Worm (Caenorhabditis elegans): ENCODE measurements around the gene aat-6.
A peak's percentile ranks its signal among the peaks of the same experiment; 100 is the strongest.

aat-6 gene

DNA sequence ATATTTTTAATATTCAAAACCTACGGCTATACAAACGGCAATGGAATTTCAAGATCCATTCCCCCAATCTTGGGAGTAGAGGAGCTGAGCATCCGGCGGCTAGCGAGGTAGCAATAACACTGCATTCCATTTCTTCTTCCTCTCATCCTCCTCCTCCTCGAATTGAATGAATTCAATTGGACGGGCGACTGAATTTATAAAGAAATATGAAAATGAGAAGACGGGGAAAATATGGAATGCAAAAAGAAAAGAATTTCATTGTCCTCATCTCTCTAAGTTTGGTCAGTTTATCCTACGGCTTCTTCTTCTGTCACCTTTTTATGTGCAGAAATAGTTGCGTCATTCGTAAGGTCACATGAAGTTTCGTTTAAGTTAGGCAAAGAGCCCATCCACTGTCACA lies 34.1 kb downstream of the aat-6 start:
- TF ChIP-seq zip-8 (tag; optimal IDR thresholded peaks at IDR 0.05) (peak; percentile 47), ceh-39 (tag; optimal IDR thresholded peaks at IDR 0.05) (no peak), bed-3 (GFP tag; optimal IDR thresholded peaks at IDR 0.05) (no peak), ces-1 (GFP tag; optimal IDR thresholded peaks at IDR 0.05) (peak; percentile 67), lin-32 (GFP tag; optimal IDR thresholded peaks at IDR 0.05) (no peak)

DNA sequence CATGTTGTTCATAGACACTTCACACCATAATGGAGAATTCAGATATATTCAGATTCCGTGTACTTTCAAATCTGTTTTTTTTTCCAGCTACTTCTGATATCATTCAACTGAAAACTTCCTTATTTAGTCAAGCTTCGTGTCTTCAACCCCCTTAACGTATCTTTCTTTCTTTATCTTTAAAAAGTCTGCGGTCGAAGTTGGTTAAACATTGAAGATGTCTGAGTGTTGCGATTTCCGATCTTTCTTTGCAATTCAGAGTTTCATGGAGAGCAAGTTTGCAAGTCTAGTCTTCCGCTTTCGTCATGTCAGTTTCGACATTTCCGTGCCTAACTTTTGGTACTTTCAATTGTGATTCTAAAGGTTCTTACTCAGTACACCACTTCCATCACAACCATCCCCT lies 35.2 kb downstream of the aat-6 start:
- TF ChIP-seq ces-1 (GFP tag; optimal IDR thresholded peaks at IDR 0.05) (no peak), mab-5 (tag; optimal IDR thresholded peaks at IDR 0.05) (no peak)

DNA sequence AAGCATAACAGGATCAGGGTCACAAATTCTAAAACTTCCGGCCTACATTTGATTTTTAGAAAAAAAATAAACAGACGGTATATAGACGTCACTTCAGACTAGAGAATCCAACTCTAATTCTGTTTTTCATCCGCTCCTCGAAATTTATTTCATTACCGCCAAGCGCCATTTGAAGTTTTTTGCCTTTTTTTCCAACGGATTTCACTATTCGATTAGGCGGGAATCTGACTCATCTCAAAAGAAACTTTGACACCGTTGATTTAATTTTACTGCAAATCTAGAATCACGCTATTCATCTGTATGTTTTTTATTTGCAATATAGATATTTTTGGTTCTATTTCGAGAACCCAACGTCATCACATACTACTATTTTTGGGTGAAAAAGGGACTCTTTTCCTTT lies 39.6 kb downstream of the aat-6 start:
- no peak for TF ChIP-seq blmp-1 (tag; optimal IDR thresholded peaks at IDR 0.05)
- TF ChIP-seq unc-62 (GFP tag; optimal IDR thresholded peaks at IDR 0.05): no peak
- TF ChIP-seq drap-1 (GFP tag; optimal IDR thresholded peaks at IDR 0.05): no peak
- TF ChIP-seq flh-1 (GFP tag; optimal IDR thresholded peaks at IDR 0.05): no peak
- TF ChIP-seq snpc-4 (tag; optimal IDR thresholded peaks at IDR 0.05): no peak

DNA sequence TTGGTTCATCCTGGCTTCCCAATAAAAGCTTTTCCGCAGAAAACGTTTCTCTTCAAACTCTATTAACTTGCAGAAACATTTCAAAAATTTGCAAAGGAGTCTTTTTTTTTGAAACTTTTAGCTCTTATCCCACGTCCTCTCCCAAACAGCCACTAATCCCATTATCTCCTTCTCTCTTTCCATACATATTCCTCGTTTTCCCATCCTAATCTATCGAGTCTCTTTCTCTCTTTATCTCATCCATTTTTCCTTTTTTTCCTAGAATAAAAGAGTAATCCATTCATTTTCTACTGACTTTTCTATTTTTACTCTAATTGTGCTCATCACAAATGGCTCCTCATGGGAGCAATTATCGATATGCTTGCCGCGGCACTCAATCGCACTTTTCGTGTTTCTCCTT lies 41.7 kb downstream of the aat-6 start:
- TF ChIP-seq ces-1 (GFP tag; optimal IDR thresholded peaks at IDR 0.05) (peak; percentile 87), tbx-8 (GFP tag; optimal IDR thresholded peaks at IDR 0.05) (no peak)

DNA sequence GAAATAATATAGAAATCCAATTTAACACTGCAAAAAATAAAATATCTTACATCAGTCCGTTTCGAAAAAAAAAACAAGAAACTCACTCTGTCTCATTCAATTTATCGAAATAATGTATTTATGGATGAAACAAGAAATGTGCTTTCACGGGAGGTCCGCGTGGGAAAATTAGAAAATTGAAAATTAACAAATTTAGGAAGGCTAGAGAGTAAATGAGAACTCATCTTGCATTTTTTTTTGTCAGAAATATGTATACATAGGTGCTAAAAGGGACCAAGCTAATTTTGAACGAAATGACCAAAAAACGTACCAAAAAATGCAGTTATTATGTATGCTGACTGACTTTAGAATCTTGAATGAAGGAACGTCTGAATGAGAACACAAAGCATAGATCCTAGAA lies 45.9 kb downstream of the aat-6 start, which contains the start of gene T26H10.2:
T26H10.2 (minus strand) TSS at position 101 of the 400 bp plus-strand sequence.
- no peak for TF ChIP-seq flh-1 (GFP tag; optimal IDR thresholded peaks at IDR 0.05)

DNA sequence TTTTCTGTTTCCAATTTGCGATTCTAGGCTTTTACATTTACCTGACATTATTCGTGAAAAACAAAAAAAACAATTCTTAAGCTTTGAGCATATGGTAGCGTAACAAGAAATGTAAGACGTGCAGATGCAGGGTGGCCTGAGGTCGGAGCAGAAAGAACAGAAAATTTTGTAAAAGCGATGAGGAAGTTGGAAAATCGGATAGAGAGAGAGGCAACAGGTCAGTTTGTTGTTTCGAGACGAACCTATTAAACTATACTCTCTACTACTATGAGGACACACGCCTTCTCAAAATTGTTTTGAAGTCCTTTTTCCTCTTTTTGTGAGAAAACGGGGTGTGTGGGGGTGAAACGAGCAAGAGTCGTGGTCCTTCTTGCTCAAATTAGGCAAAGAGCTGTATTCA lies 48.9 kb downstream of the aat-6 start, which contains the start of gene des-2:
des-2 (minus strand) TSS at position 101 of the 400 bp plus-strand sequence.
- no peak for TF ChIP-seq lsy-2 (tag; optimal IDR thresholded peaks at IDR 0.05)
- no peak for TF ChIP-seq ceh-39 (tag; optimal IDR thresholded peaks at IDR 0.05)
- TF ChIP-seq unc-39 (tag; optimal IDR thresholded peaks at IDR 0.05): no peak
- no peak for TF ChIP-seq ceh-43 (GFP tag; optimal IDR thresholded peaks at IDR 0.05)
- no peak for TF ChIP-seq blmp-1 (tag; optimal IDR thresholded peaks at IDR 0.05)
- no peak for TF ChIP-seq elt-1 (tag; optimal IDR thresholded peaks at IDR 0.05; ENCODE audit: borderline replicate concordance, insufficient read depth)
- no peak for TF ChIP-seq ces-1 (GFP tag; optimal IDR thresholded peaks at IDR 0.05)
- TF ChIP-seq M03D4.4 (tag; optimal IDR thresholded peaks at IDR 0.05): no peak
- no peak for TF ChIP-seq sptf-1 (tag; optimal IDR thresholded peaks at IDR 0.05)
- no peak for TF ChIP-seq mep-1 (tag; optimal IDR thresholded peaks at IDR 0.05)
- TF ChIP-seq pha-4 (tag; optimal IDR thresholded peaks at IDR 0.05): no peak
- TF ChIP-seq mab-5 (tag; optimal IDR thresholded peaks at IDR 0.05): no peak
- no peak for TF ChIP-seq nhr-2 (tag; optimal IDR thresholded peaks at IDR 0.05)
- TF ChIP-seq lin-13 (tag; optimal IDR thresholded peaks at IDR 0.05): no peak
- TF ChIP-seq flh-1 (GFP tag; optimal IDR thresholded peaks at IDR 0.05): no peak
- no peak for TF ChIP-seq ham-2 (GFP tag; optimal IDR thresholded peaks at IDR 0.05)
